Worm (Caenorhabditis elegans) whole organism, mixed stage, embryonic: ENCODE data around the gene Y39B6A.25.

Experiments used
- cnd-1 ChIP-seq: fragments of 200-800 bp; sonication (Bioruptor generic); optimal IDR thresholded peaks from 2 replicates; lab custom pipeline; 2018; ENCODE audit warnings: mild to moderate bottlenecking, missing genetic modification characterization, missing compliant biosample characterization
- unc-39 ChIP-seq: fragments of 150-350 bp; optimal IDR thresholded peaks from 2 replicates; lab custom pipeline; 2014; ENCODE audit warnings: missing biosample characterization, missing genetic modification characterization
- ztf-11 ChIP-seq: fragments of 150-350 bp; optimal IDR thresholded peaks from 2 replicates; lab custom pipeline; 2014; ENCODE audit warnings: missing biosample characterization, missing genetic modification characterization

- TF ChIP-seq cnd-1 (tag; lab: Kevin White, UChicago), result no peak
- no peak for TF ChIP-seq ztf-11 (tag; lab: Kevin White, UChicago)
- TF ChIP-seq unc-39 (tag; lab: Kevin White, UChicago), result no peak
Observed at ce11 chrV:18986103-18986502, 40.2 kb upstream of the Y39B6A.25 start.
